Worm (Caenorhabditis elegans) whole organism, young adult: ENCODE results near the gene F53H2.3.
A peak's percentile ranks its signal among the peaks of the same experiment; 100 is the strongest.

Experiments used
- B0261.1 ChIP-seq: sonication (generic microtip); optimal IDR thresholded peaks from 2 replicates; lab custom pipeline; 2016; ENCODE audit warnings: mild to moderate bottlenecking, missing genetic modification characterization, moderate library complexity, missing compliant biosample characterization
- B0336.3 ChIP-seq: fragments of 200-800 bp; sonication (Bioruptor generic); IDR thresholded peaks from 2 replicates; pipeline ENCODE4 v1.3.6; 2022; ENCODE audit warnings: missing genetic modification characterization, missing compliant biosample characterization
- C06A6.2 ChIP-seq: fragments of 200-800 bp; sonication (Bioruptor generic); conservative IDR thresholded peaks from 2 replicates; pipeline ENCODE4 v1.3.6; 2022; ENCODE audit warnings: missing genetic modification characterization, missing compliant biosample characterization
- C17E4.6 ChIP-seq: fragments of 200-800 bp; sonication (Bioruptor generic); IDR thresholded peaks from 2 replicates; pipeline ENCODE4 v1.3.6; 2022; ENCODE audit warnings: missing genetic modification reagents, missing genetic modification characterization, missing compliant biosample characterization
- D2030.7 ChIP-seq: fragments of 200-800 bp; sonication (Bioruptor generic); IDR thresholded peaks from 2 replicates; pipeline ENCODE4 v1.3.6; 2022; ENCODE audit warnings: missing genetic modification reagents, missing genetic modification characterization, missing compliant biosample characterization
- F22D6.2 ChIP-seq: sonication (generic microtip); optimal IDR thresholded peaks from 2 replicates; lab custom pipeline; 2016; ENCODE audit warnings: mild to moderate bottlenecking, missing genetic modification characterization, missing compliant biosample characterization
- F37B4.10 ChIP-seq: fragments of 200-800 bp; sonication (Bioruptor generic); IDR thresholded peaks from 2 replicates; pipeline ENCODE4 v1.3.6; 2022; ENCODE audit warnings: missing genetic modification characterization, missing compliant biosample characterization
- K11D2.4 ChIP-seq: fragments of 200-800 bp; sonication (Bioruptor generic); IDR thresholded peaks from 2 replicates; pipeline ENCODE4 v1.3.6; 2022; ENCODE audit warnings: missing genetic modification reagents, missing genetic modification characterization, missing compliant biosample characterization
- K12H6.12 ChIP-seq: fragments of 200-800 bp; sonication (Bioruptor generic); optimal IDR thresholded peaks from 2 replicates; lab custom pipeline; 2018; ENCODE audit warnings: mild to moderate bottlenecking, missing genetic modification characterization, missing compliant biosample characterization
- T26A5.8 ChIP-seq: sonication (generic microtip); optimal IDR thresholded peaks from 2 replicates; lab custom pipeline; 2016; ENCODE audit warnings: missing genetic modification characterization, missing compliant biosample characterization
- Y53F4B.3 ChIP-seq: fragments of 200-800 bp; sonication (Bioruptor generic); IDR thresholded peaks from 2 replicates; pipeline ENCODE4 v1.3.6; 2022; ENCODE audit warnings: missing genetic modification reagents, missing genetic modification characterization, missing compliant biosample characterization
- Y53G8AR.9 ChIP-seq: fragments of 200-800 bp; sonication (Bioruptor generic); conservative IDR thresholded peaks from 2 replicates; pipeline ENCODE4 v1.3.6; 2022; ENCODE audit warnings: missing genetic modification reagents, missing genetic modification characterization, missing compliant biosample characterization
- Y67H2A.10 ChIP-seq: fragments of 200-800 bp; sonication (Bioruptor generic); conservative IDR thresholded peaks from 2 replicates; pipeline ENCODE4 v1.3.6; 2022; ENCODE audit warnings: missing genetic modification reagents, missing genetic modification characterization, missing compliant biosample characterization
- akir-1 ChIP-seq: fragments of 200-800 bp; sonication (Bioruptor generic); optimal IDR thresholded peaks from 2 replicates; lab custom pipeline; 2018; ENCODE audit warnings: mild to moderate bottlenecking, missing genetic modification characterization, moderate library complexity, missing compliant biosample characterization
- aptf-2 ChIP-seq: fragments of 200-800 bp; sonication (Bioruptor generic); conservative IDR thresholded peaks from 2 replicates; pipeline ENCODE4 v1.3.6; 2022; ENCODE audit warnings: missing genetic modification reagents, missing genetic modification characterization, missing compliant biosample characterization
- bed-2 ChIP-seq: fragments of 200-800 bp; sonication (Bioruptor generic); IDR thresholded peaks from 2 replicates; pipeline ENCODE4 v1.3.6; 2022; ENCODE audit warnings: missing genetic modification reagents, missing genetic modification characterization, missing compliant biosample characterization
- cebp-1 ChIP-seq, 2 experiments: fragments of 200-800 bp in 1 of 2; sonication (Bioruptor generic) in 1 of 2; sonication (generic microtip) in 1 of 2; IDR thresholded peaks in 1 of 2; optimal IDR thresholded peaks in 1 of 2; 2 replicates each; pipeline versions ENCODE4 v1.3.6 to Lab custom; 2017 to 2022; ENCODE audit warnings: missing compliant biosample characterization in 2 of 2, missing genetic modification characterization in 2 of 2, mild to moderate bottlenecking in 1 of 2, missing genetic modification reagents in 1 of 2, moderate library complexity in 1 of 2
- ceh-100 ChIP-seq: fragments of 200-800 bp; sonication (Bioruptor generic); IDR thresholded peaks from 2 replicates; pipeline ENCODE4 v1.3.6; 2022; ENCODE audit warnings: missing genetic modification reagents, missing genetic modification characterization, missing compliant biosample characterization
- ceh-27 ChIP-seq: fragments of 200-800 bp; sonication (Bioruptor generic); optimal IDR thresholded peaks from 2 replicates; lab custom pipeline; 2018; ENCODE audit warnings: mild to moderate bottlenecking, missing genetic modification characterization, moderate library complexity, missing compliant biosample characterization
- ceh-40 ChIP-seq: fragments of 200-800 bp; sonication (Bioruptor generic); IDR thresholded peaks from 2 replicates; pipeline ENCODE4 v1.3.6; 2022; ENCODE audit warnings: missing genetic modification characterization, missing compliant biosample characterization
- die-1 ChIP-seq: sonication (generic microtip); optimal IDR thresholded peaks from 2 replicates; lab custom pipeline; 2016; ENCODE audit warnings: missing genotype, mild to moderate bottlenecking, missing genetic modification characterization, missing compliant biosample characterization
- dox-1 ChIP-seq: fragments of 200-800 bp; sonication (Bioruptor generic); IDR thresholded peaks from 2 replicates; pipeline ENCODE4 v1.3.6; 2022; ENCODE audit warnings: missing genetic modification reagents, missing genetic modification characterization, missing compliant biosample characterization
- dpff-1 ChIP-seq: sonication (generic microtip); optimal IDR thresholded peaks from 2 replicates; lab custom pipeline; 2017; ENCODE audit warnings: mild to moderate bottlenecking, missing genetic modification characterization, missing compliant biosample characterization
- efl-1 ChIP-seq: fragments of 150-350 bp; optimal IDR thresholded peaks from 2 replicates; lab custom pipeline; 2014; ENCODE audit warnings: missing biosample characterization, missing genetic modification reagents, missing genetic modification characterization
- egrh-3 ChIP-seq: fragments of 200-800 bp; sonication (Bioruptor generic); IDR thresholded peaks from 2 replicates; pipeline ENCODE4 v1.3.6; 2022; ENCODE audit warnings: missing genetic modification reagents, missing genetic modification characterization, missing compliant biosample characterization
- ets-4 ChIP-seq: fragments of 200-800 bp; sonication (Bioruptor generic); optimal IDR thresholded peaks from 2 replicates; lab custom pipeline; 2018; ENCODE audit warnings: mild to moderate bottlenecking, missing genetic modification characterization, missing compliant biosample characterization
- fkh-3 ChIP-seq: sonication (generic microtip); optimal IDR thresholded peaks from 2 replicates; lab custom pipeline; 2016; ENCODE audit warnings: mild to moderate bottlenecking, missing genetic modification characterization, missing compliant biosample characterization
- hmg-1.2 ChIP-seq: fragments of 200-800 bp; sonication (Bioruptor generic); IDR thresholded peaks from 2 replicates; pipeline ENCODE4 v1.3.6; 2022; ENCODE audit warnings: missing genetic modification reagents, missing genetic modification characterization, missing compliant biosample characterization
- lin-35 ChIP-seq, 3 experiments: fragments of 150-350 bp in 2 of 3; sonication (generic microtip) in 1 of 3; optimal IDR thresholded peaks; 2 replicates each; lab custom pipeline; 2014 to 2018; ENCODE audit warnings: missing biosample characterization in 3 of 3, missing genetic modification characterization in 3 of 3, missing genetic modification reagents in 3 of 3
- lsl-1 ChIP-seq: fragments of 200-800 bp; sonication (Bioruptor generic); optimal IDR thresholded peaks from 2 replicates; lab custom pipeline; 2018; ENCODE audit warnings: mild to moderate bottlenecking, missing genetic modification characterization, moderate library complexity, missing compliant biosample characterization
- lsy-27 ChIP-seq: sonication (generic microtip); optimal IDR thresholded peaks from 2 replicates; lab custom pipeline; 2017; ENCODE audit warnings: missing genetic modification characterization, mild to moderate bottlenecking, missing compliant biosample characterization, antibody characterized with exemption, missing genotype, borderline replicate concordance; ENCODE audit not compliant: insufficient read depth
- madf-10 ChIP-seq: sonication (generic microtip); optimal IDR thresholded peaks from 2 replicates; lab custom pipeline; 2016; ENCODE audit warnings: mild to moderate bottlenecking, missing genetic modification characterization, missing compliant biosample characterization
- mcd-1 ChIP-seq: fragments of 200-800 bp; sonication (Bioruptor generic); IDR thresholded peaks from 2 replicates; pipeline ENCODE4 v1.3.6; 2022; ENCODE audit warnings: missing genetic modification reagents, missing genetic modification characterization, missing compliant biosample characterization
- nfyb-1 ChIP-seq: fragments of 200-800 bp; sonication (Bioruptor generic); IDR thresholded peaks from 2 replicates; pipeline ENCODE4 v1.3.6; 2022; ENCODE audit warnings: missing genetic modification reagents, missing genetic modification characterization, missing compliant biosample characterization
- nhr-90 ChIP-seq: sonication (generic microtip); optimal IDR thresholded peaks from 2 replicates; lab custom pipeline; 2016; ENCODE audit warnings: missing genotype, mild to moderate bottlenecking, missing genetic modification characterization, missing compliant biosample characterization
- pbrm-1 ChIP-seq: fragments of 200-800 bp; sonication (Bioruptor generic); IDR thresholded peaks from 2 replicates; pipeline ENCODE4 v1.3.6; 2022; ENCODE audit warnings: missing genetic modification reagents, missing genetic modification characterization, missing compliant biosample characterization
- pha-4 ChIP-seq: fragments of 150-350 bp; sonication (generic microtip); optimal IDR thresholded peaks from 2 replicates; lab custom pipeline; 2014; ENCODE audit warnings: missing biosample characterization, missing genetic modification reagents, missing genetic modification characterization
- rec-8 ChIP-seq, 2 experiments: sonication (generic microtip); optimal IDR thresholded peaks; 2 replicates each; lab custom pipeline; 2016; ENCODE audit warnings: mild to moderate bottlenecking in 2 of 2, missing genetic modification characterization in 2 of 2, missing genetic modification reagents in 2 of 2, missing genotype in 2 of 2, missing biosample characterization in 1 of 2, missing compliant biosample characterization in 1 of 2, moderate library complexity in 1 of 2
- sea-2 ChIP-seq: fragments of 200-800 bp; sonication (Bioruptor generic); IDR thresholded peaks from 2 replicates; pipeline ENCODE4 v1.3.6; 2022; ENCODE audit warnings: missing genetic modification characterization, missing compliant biosample characterization
- sptf-2 ChIP-seq: fragments of 200-800 bp; sonication (Bioruptor generic); optimal IDR thresholded peaks from 2 replicates; lab custom pipeline; 2018; ENCODE audit warnings: mild to moderate bottlenecking, missing genetic modification characterization, missing compliant biosample characterization
- zfh-2 ChIP-seq: fragments of 200-800 bp; sonication (Bioruptor generic); conservative IDR thresholded peaks from 2 replicates; pipeline ENCODE4 v1.3.6; 2022; ENCODE audit warnings: missing genetic modification reagents, missing genetic modification characterization, missing compliant biosample characterization
- ztf-18 ChIP-seq: sonication (generic microtip); optimal IDR thresholded peaks from 2 replicates; lab custom pipeline; 2016; ENCODE audit warnings: missing genotype, mild to moderate bottlenecking, missing genetic modification characterization, missing compliant biosample characterization
- ztf-22 ChIP-seq: fragments of 200-800 bp; sonication (Bioruptor generic); optimal IDR thresholded peaks from 2 replicates; lab custom pipeline; 2018; ENCODE audit warnings: mild to moderate bottlenecking, missing genetic modification characterization, moderate library complexity, missing compliant biosample characterization
- ztf-26 ChIP-seq: sonication (generic microtip); optimal IDR thresholded peaks from 2 replicates; lab custom pipeline; 2017; ENCODE audit warnings: missing genetic modification characterization, missing compliant biosample characterization

The F53H2.3 gene

ce11 chrV:20409016-20409415 lies 2.5 kb downstream of the F53H2.3 start:
- TF ChIP-seq nhr-90 (tag; lab: Kevin White, UChicago) = no peak
- no peak for TF ChIP-seq ceh-100
- no peak for TF ChIP-seq T26A5.8 (tag; lab: Kevin White, UChicago)
- no peak for TF ChIP-seq B0261.1 (tag; lab: Kevin White, UChicago)
- TF ChIP-seq D2030.7 = no peak
- no peak for TF ChIP-seq aptf-2 (GFP tag; lab: Robert Waterston, UW)
- TF ChIP-seq rec-8 (tag; optimal IDR thresholded peaks at IDR 0.05; lab: Kevin White, UChicago) = no peak
- no peak for TF ChIP-seq C17E4.6 (GFP tag; lab: Robert Waterston, UW)
- TF ChIP-seq K11D2.4 = no peak
- no peak for TF ChIP-seq efl-1
- TF ChIP-seq madf-10 (tag; lab: Kevin White, UChicago) = no peak
- TF ChIP-seq ztf-26 (tag; lab: Kevin White, UChicago) = no peak
- no peak for TF ChIP-seq lsl-1 (GFP tag; lab: Kevin White, UChicago)
- TF ChIP-seq lsy-27 = no peak
- no peak for TF ChIP-seq bed-2 (GFP tag; lab: Robert Waterston, UW)

ce11 chrV:20406817-20407216 lies 4.7 kb downstream of the F53H2.3 start:
- TF ChIP-seq lin-35 (GFP tag; optimal IDR thresholded peaks at IDR 0.05; lab: Kevin White, UChicago) (no peak), ets-4 (no peak), nfyb-1 (GFP tag; lab: Robert Waterston, UW) (no peak), K12H6.12 (no peak)

ce11 chrV:20402842-20403241 lies 8.7 kb downstream of the F53H2.3 start:
- TF ChIP-seq ceh-27 (GFP tag; lab: Kevin White, UChicago) = no peak
- no peak for TF ChIP-seq dpff-1 (tag; lab: Kevin White, UChicago)

- TF ChIP-seq sea-2 (GFP tag; lab: Robert Waterston, UW) = no peak
- TF ChIP-seq ztf-18 (tag; lab: Kevin White, UChicago) = no peak
- no peak for TF ChIP-seq Y67H2A.10
- no peak for TF ChIP-seq C06A6.2
- TF ChIP-seq cebp-1 (GFP tag; IDR thresholded peaks at IDR 0.05; lab: Robert Waterston, UW) = no peak
- peak; percentile 13 for TF ChIP-seq cebp-1 (tag; optimal IDR thresholded peaks at IDR 0.05; lab: Kevin White, UChicago)
- 0 out of 2 replicates have a peak, but pooled peaks have one; percentile 56 for TF ChIP-seq F37B4.10 (GFP tag; lab: Robert Waterston, UW)
- TF ChIP-seq fkh-3 = no peak
- TF ChIP-seq akir-1 (GFP tag; lab: Kevin White, UChicago) = no peak
- 0 out of 2 replicates have a peak, but pooled peaks have one; percentile 11 for TF ChIP-seq mcd-1 (GFP tag; lab: Robert Waterston, UW)
- no peak for TF ChIP-seq ztf-22 (GFP tag; lab: Kevin White, UChicago)
- TF ChIP-seq dox-1 = no peak; the same call in 1 of the 2 replicates
- TF ChIP-seq pha-4 (tag; lab: Kevin White, UChicago) = no peak
- TF ChIP-seq egrh-3 = peak; percentile 39; the same call in 1 of the 2 replicates
- no peak for TF ChIP-seq pbrm-1 (GFP tag; lab: Robert Waterston, UW)
- no peak for TF ChIP-seq die-1 (tag; lab: Kevin White, UChicago)
- peak; percentile 82 for TF ChIP-seq zfh-2
- no peak for TF ChIP-seq B0336.3 (GFP tag; lab: Robert Waterston, UW)
- TF ChIP-seq F22D6.2 (tag; lab: Kevin White, UChicago) = no peak
- TF ChIP-seq sptf-2 (GFP tag; lab: Kevin White, UChicago) = no peak
- TF ChIP-seq Y53F4B.3 (GFP tag; lab: Robert Waterston, UW) = no peak
- no peak for TF ChIP-seq ceh-40 (GFP tag; lab: Robert Waterston, UW)
- no peak for TF ChIP-seq Y53G8AR.9
- no peak for TF ChIP-seq aptf-2 (GFP tag; lab: Robert Waterston, UW)
- no peak for TF ChIP-seq hmg-1.2 (GFP tag; lab: Robert Waterston, UW)
Observed at ce11 chrV:20399532-20400068, 12.0 kb downstream of the F53H2.3 start.
